Fruit fly (Drosophila melanogaster) whole organism, prepupa: Measurements from ENCODE around the gene CG14036.

Source experiments
- CG16779 ChIP-seq: fragments of 200-800 bp; sonication (Bioruptor generic); optimal IDR thresholded peaks from 3 replicates; lab custom pipeline; 2017; ENCODE audit warnings: missing biosample characterization, mild to moderate bottlenecking, missing genetic modification characterization
- Ets21C ChIP-seq: fragments of 200-800 bp; sonication (Bioruptor generic); optimal IDR thresholded peaks from 3 replicates; lab custom pipeline; 2016; ENCODE audit warnings: missing biosample characterization, missing genetic modification characterization
- Gug ChIP-seq: fragments of 200-800 bp; sonication (Bioruptor generic); IDR thresholded peaks from 2 replicates; pipeline ENCODE4 v1.3.6; 2022; ENCODE audit warnings: missing biosample characterization, missing genetic modification characterization
- Hr39 ChIP-seq: fragments of 200-800 bp; sonication (Bioruptor generic); optimal IDR thresholded peaks from 2 replicates; lab custom pipeline; 2016; ENCODE audit warnings: missing biosample characterization, missing genetic modification characterization
- fkh ChIP-seq: fragments of 200-800 bp; sonication (Bioruptor generic); optimal IDR thresholded peaks from 3 replicates; lab custom pipeline; 2017; ENCODE audit warnings: missing biosample characterization, mild to moderate bottlenecking, missing genetic modification characterization, moderate library complexity
- ss ChIP-seq, 2 experiments: fragments of 200-800 bp; sonication (Bioruptor generic); optimal IDR thresholded peaks; 2 replicates in 1 of 2; 3 replicates in 1 of 2; lab custom pipeline; 2017 to 2018; ENCODE audit warnings: mild to moderate bottlenecking in 2 of 2, missing biosample characterization in 2 of 2, missing genetic modification characterization in 2 of 2, moderate library complexity in 1 of 2

DNA sequence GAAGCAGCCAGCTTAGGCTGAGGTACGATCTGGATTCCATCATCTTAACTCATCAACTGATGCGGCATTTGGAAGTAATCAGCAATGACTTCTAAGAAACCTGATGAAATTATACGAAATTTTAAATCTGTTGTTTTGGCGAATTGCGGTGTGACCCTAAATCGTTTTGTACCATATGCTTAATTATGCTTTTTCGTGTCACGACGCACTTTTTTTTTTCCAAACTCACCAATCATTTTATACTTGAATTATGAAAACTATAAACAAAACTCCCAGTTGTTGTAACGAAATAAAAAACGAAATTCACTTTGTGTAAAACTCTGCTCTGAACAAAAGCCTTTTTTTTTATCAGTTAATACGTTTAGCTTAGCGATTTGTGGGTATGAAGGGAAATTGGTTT lies 3.3 kb upstream of the CG14036 start, which contains the start of gene Nepl3:
- no peak for TF ChIP-seq Gug (GFP tag; lab: Robert Waterston, UW)
- no peak for TF ChIP-seq CG16779 (tag; lab: Kevin White, UChicago)
- no peak for TF ChIP-seq Ets21C (GFP tag; lab: Kevin White, UChicago)
- no peak for TF ChIP-seq Hr39
- TF ChIP-seq ss (GFP tag; optimal IDR thresholded peaks at IDR 0.05; lab: Kevin White, UChicago): no peak
- no peak for TF ChIP-seq fkh (GFP tag; lab: Kevin White, UChicago)
